Fruit fly (Drosophila melanogaster) whole organism, prepupa: ENCODE results near the gene Msp300.
A peak's percentile ranks its signal among the peaks of the same experiment; 100 is the strongest.

Experiments
- Blimp-1 ChIP-seq: fragments of 200-800 bp; sonication (Bioruptor generic); optimal IDR thresholded peaks from 3 replicates; lab custom pipeline; 2017; ENCODE audit warnings: missing biosample characterization, missing genetic modification characterization, mild to moderate bottlenecking, moderate library complexity, missing genetic modification reagents
- CG10631 ChIP-seq: fragments of 200-800 bp; sonication (Bioruptor generic); optimal IDR thresholded peaks from 2 replicates; lab custom pipeline; 2016; ENCODE audit warnings: missing biosample characterization, missing genetic modification characterization
- CG10669 ChIP-seq: fragments of 200-800 bp; sonication (Bioruptor generic); optimal IDR thresholded peaks from 3 replicates; lab custom pipeline; 2018; ENCODE audit warnings: missing biosample characterization, mild to moderate bottlenecking, missing genetic modification characterization, moderate library complexity
- CG11294 ChIP-seq: fragments of 200-800 bp; sonication (Bioruptor generic); IDR thresholded peaks from 2 replicates; pipeline ENCODE4 v1.3.6; 2022; ENCODE audit warnings: missing biosample characterization, missing genetic modification characterization
- CG11762 ChIP-seq: fragments of 200-800 bp; sonication (Bioruptor generic); optimal IDR thresholded peaks from 3 replicates; lab custom pipeline; 2016; ENCODE audit warnings: missing biosample characterization, missing genetic modification characterization; ENCODE audit not compliant: insufficient read depth
- CG1621 ChIP-seq: fragments of 200-800 bp; sonication (Bioruptor generic); optimal IDR thresholded peaks from 3 replicates; lab custom pipeline; 2018; ENCODE audit warnings: missing biosample characterization, mild to moderate bottlenecking, missing genetic modification characterization
- CG3032 ChIP-seq: fragments of 200-800 bp; optimal IDR thresholded peaks from 2 replicates; lab custom pipeline; 2019; ENCODE audit warnings: missing biosample characterization, mild to moderate bottlenecking, missing genetic modification characterization, moderate library complexity
- CG31627 ChIP-seq: fragments of 200-800 bp; sonication (Bioruptor generic); optimal IDR thresholded peaks from 3 replicates; lab custom pipeline; 2016; ENCODE audit warnings: missing biosample characterization, missing genetic modification characterization
- CG34406 ChIP-seq: fragments of 200-800 bp; sonication (Bioruptor generic); optimal IDR thresholded peaks from 3 replicates; lab custom pipeline; 2016; ENCODE audit warnings: missing biosample characterization, missing genetic modification characterization
- CG4318 ChIP-seq: fragments of 200-800 bp; sonication (Bioruptor generic); optimal IDR thresholded peaks from 3 replicates; lab custom pipeline; 2017; ENCODE audit warnings: missing biosample characterization, mild to moderate bottlenecking, missing genetic modification characterization
- CG6163 ChIP-seq: fragments of 200-800 bp; sonication (Bioruptor generic); IDR thresholded peaks from 3 replicates; pipeline ENCODE4 v1.3.6; 2022; ENCODE audit warnings: missing biosample characterization, missing genetic modification characterization
- CG6276 ChIP-seq: fragments of 200-800 bp; sonication (Bioruptor generic); optimal IDR thresholded peaks from 2 replicates; lab custom pipeline; 2017; ENCODE audit warnings: missing biosample characterization, mild to moderate bottlenecking, missing genetic modification characterization
- CG6792 ChIP-seq: fragments of 200-800 bp; sonication (Bioruptor generic); optimal IDR thresholded peaks from 3 replicates; lab custom pipeline; 2016; ENCODE audit warnings: missing biosample characterization, missing genetic modification characterization
- CG6808 ChIP-seq: fragments of 200-800 bp; sonication (Bioruptor generic); optimal IDR thresholded peaks from 3 replicates; lab custom pipeline; 2017; ENCODE audit warnings: missing biosample characterization, missing genetic modification characterization, mild to moderate bottlenecking, moderate library complexity, missing genetic modification reagents
- CG6854 ChIP-seq: fragments of 200-800 bp; sonication (Bioruptor generic); optimal IDR thresholded peaks from 2 replicates; lab custom pipeline; 2017; ENCODE audit warnings: missing biosample characterization, mild to moderate bottlenecking, missing genetic modification characterization
- CG7368 ChIP-seq: fragments of 200-800 bp; sonication (Bioruptor generic); optimal IDR thresholded peaks from 3 replicates; lab custom pipeline; 2016; ENCODE audit warnings: missing biosample characterization, missing genetic modification characterization
- CG8119 ChIP-seq: fragments of 200-800 bp; sonication (Bioruptor generic); IDR thresholded peaks from 3 replicates; pipeline ENCODE4 v1.3.6; 2022; ENCODE audit warnings: missing biosample characterization, missing genetic modification characterization
- CG8632 ChIP-seq: fragments of 200-800 bp; sonication (Bioruptor generic); optimal IDR thresholded peaks from 3 replicates; lab custom pipeline; 2016; ENCODE audit warnings: missing biosample characterization, missing genetic modification characterization
- CG9139 ChIP-seq: fragments of 200-800 bp; sonication (Bioruptor generic); optimal IDR thresholded peaks from 3 replicates; lab custom pipeline; 2017; ENCODE audit warnings: missing biosample characterization, mild to moderate bottlenecking, missing genetic modification characterization
- Eip75B ChIP-seq: fragments of 200-800 bp; sonication (Bioruptor generic); optimal IDR thresholded peaks from 3 replicates; lab custom pipeline; 2016; ENCODE audit warnings: missing biosample characterization, missing genetic modification characterization
- Eip78C ChIP-seq: fragments of 200-800 bp; sonication (Bioruptor generic); peaks from one replicate; lab custom pipeline; 2016; ENCODE audit warnings: missing biosample characterization, missing genetic modification characterization
- Ets96B ChIP-seq: fragments of 200-800 bp; optimal IDR thresholded peaks from 2 replicates; lab custom pipeline; 2019; ENCODE audit warnings: missing biosample characterization, mild to moderate bottlenecking, missing genetic modification characterization, moderate library complexity
- Gug ChIP-seq: fragments of 200-800 bp; sonication (Bioruptor generic); IDR thresholded peaks from 2 replicates; pipeline ENCODE4 v1.3.6; 2022; ENCODE audit warnings: missing biosample characterization, missing genetic modification characterization
- Hr38 ChIP-seq: sonication (Bioruptor generic); optimal IDR thresholded peaks from 2 replicates; lab custom pipeline; 2016; ENCODE audit warnings: missing biosample characterization, missing genetic modification characterization
- Lpt ChIP-seq: fragments of 200-800 bp; sonication (Bioruptor generic); optimal IDR thresholded peaks from 3 replicates; lab custom pipeline; 2016; ENCODE audit warnings: missing biosample characterization, missing genetic modification characterization
- Met ChIP-seq: fragments of 200-800 bp; sonication (Bioruptor generic); optimal IDR thresholded peaks from 3 replicates; lab custom pipeline; 2016; ENCODE audit warnings: missing biosample characterization, missing genetic modification characterization
- Sox102F ChIP-seq: fragments of 200-800 bp; sonication (Bioruptor generic); optimal IDR thresholded peaks from 2 replicates; lab custom pipeline; 2016; ENCODE audit warnings: missing biosample characterization, mild to moderate bottlenecking, missing genetic modification characterization
- Sox15 ChIP-seq: fragments of 200-800 bp; sonication (Bioruptor generic); optimal IDR thresholded peaks from 3 replicates; lab custom pipeline; 2016; ENCODE audit warnings: missing biosample characterization, missing genetic modification characterization
- achi ChIP-seq: fragments of 200-800 bp; sonication (Bioruptor generic); optimal IDR thresholded peaks from 3 replicates; lab custom pipeline; 2016; ENCODE audit warnings: missing biosample characterization, missing genetic modification characterization
- acj6 ChIP-seq: fragments of 200-800 bp; sonication (Bioruptor generic); optimal IDR thresholded peaks from 3 replicates; lab custom pipeline; 2016; ENCODE audit warnings: missing biosample characterization, missing genetic modification characterization
- cyc ChIP-seq: fragments of 200-800 bp; sonication (Bioruptor generic); optimal IDR thresholded peaks from 3 replicates; lab custom pipeline; 2016; ENCODE audit warnings: missing biosample characterization, missing genetic modification characterization
- dac ChIP-seq: fragments of 200-800 bp; sonication (Bioruptor generic); optimal IDR thresholded peaks from 2 replicates; lab custom pipeline; 2017; ENCODE audit warnings: missing biosample characterization, mild to moderate bottlenecking, missing genetic modification characterization
- dsx ChIP-seq: fragments of 200-800 bp; optimal IDR thresholded peaks from 3 replicates; lab custom pipeline; 2019; ENCODE audit warnings: missing biosample characterization, mild to moderate bottlenecking, missing genetic modification characterization, moderate library complexity; ENCODE audit not compliant: poor library complexity, severe bottlenecking
- eg ChIP-seq: fragments of 200-800 bp; sonication (Bioruptor generic); IDR thresholded peaks from 3 replicates; pipeline ENCODE4 v1.3.6; 2022; ENCODE audit warnings: missing biosample characterization, missing genetic modification characterization
- esn ChIP-seq: fragments of 200-800 bp; sonication (Bioruptor generic); optimal IDR thresholded peaks from 2 replicates; lab custom pipeline; 2016; ENCODE audit warnings: missing biosample characterization, mild to moderate bottlenecking, missing genetic modification characterization, moderate library complexity
- fd59A ChIP-seq: fragments of 200-800 bp; sonication (Bioruptor generic); optimal IDR thresholded peaks from 2 replicates; lab custom pipeline; 2017; ENCODE audit warnings: missing biosample characterization, mild to moderate bottlenecking, missing genetic modification characterization, missing genetic modification reagents
- fd85E ChIP-seq: fragments of 200-800 bp; sonication (Bioruptor generic); optimal IDR thresholded peaks from 3 replicates; lab custom pipeline; 2016; ENCODE audit warnings: missing biosample characterization, missing genetic modification characterization
- lz ChIP-seq: fragments of 200-800 bp; sonication (Bioruptor generic); optimal IDR thresholded peaks from 3 replicates; lab custom pipeline; 2016; ENCODE audit warnings: missing biosample characterization, missing genetic modification characterization
- net ChIP-seq: fragments of 200-800 bp; sonication (Bioruptor generic); optimal IDR thresholded peaks from 3 replicates; lab custom pipeline; 2016; ENCODE audit warnings: missing biosample characterization, missing genetic modification characterization
- pdm3 ChIP-seq: fragments of 200-800 bp; sonication (Bioruptor generic); optimal IDR thresholded peaks from 3 replicates; lab custom pipeline; 2016; ENCODE audit warnings: missing biosample characterization, missing genetic modification characterization
- salr ChIP-seq, 2 experiments: fragments of 200-800 bp; sonication (Bioruptor generic); optimal IDR thresholded peaks; 3 replicates each; lab custom pipeline; 2016 to 2018; ENCODE audit warnings: missing biosample characterization in 2 of 2, missing genetic modification characterization in 2 of 2, mild to moderate bottlenecking in 1 of 2
- spab ChIP-seq: fragments of 200-800 bp; sonication (Bioruptor generic); optimal IDR thresholded peaks from 2 replicates; lab custom pipeline; 2017; ENCODE audit warnings: missing biosample characterization, mild to moderate bottlenecking, missing genetic modification characterization, missing genetic modification reagents
- topi ChIP-seq: fragments of 200-800 bp; sonication (Bioruptor generic); optimal IDR thresholded peaks from 3 replicates; lab custom pipeline; 2016; ENCODE audit warnings: missing biosample characterization, missing genetic modification characterization
- vri ChIP-seq: fragments of 200-800 bp; sonication (Bioruptor generic); optimal IDR thresholded peaks from 3 replicates; lab custom pipeline; 2016; ENCODE audit warnings: missing biosample characterization, mild to moderate bottlenecking, missing genetic modification characterization

Msp300 gene

DNA sequence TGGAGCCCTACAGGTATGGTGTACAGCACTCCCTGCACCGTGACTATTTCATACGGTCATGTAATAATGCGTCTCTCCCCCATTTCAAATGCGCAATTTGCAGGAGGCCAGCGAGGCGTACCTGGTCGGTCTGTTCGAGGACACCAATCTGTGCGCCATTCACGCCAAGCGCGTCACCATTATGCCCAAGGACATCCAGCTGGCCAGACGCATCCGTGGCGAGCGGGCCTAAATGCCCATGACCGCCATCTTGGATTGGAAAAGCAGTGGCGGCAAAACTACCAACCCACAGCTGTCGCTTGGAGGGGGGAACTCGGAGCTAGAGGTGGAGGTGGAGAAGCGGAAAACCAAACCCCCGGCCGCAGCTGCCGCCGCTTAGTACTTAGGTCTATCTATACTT is 45.1 kb upstream of the Msp300 start:
- TF ChIP-seq Eip75B (GFP tag; lab: Kevin White, UChicago) (no peak), Met (GFP tag; lab: Kevin White, UChicago) (no peak), topi (no peak), CG10631 (GFP tag; lab: Kevin White, UChicago) (no peak), net (no peak), achi (GFP tag; lab: Kevin White, UChicago) (no peak), pdm3 (GFP tag; lab: Kevin White, UChicago) (no peak), CG11762 (GFP tag; lab: Kevin White, UChicago) (no peak), CG6163 (GFP tag; lab: Robert Waterston, UW) (no peak), Gug (no peak), Sox15 (no peak), fd85E (GFP tag; lab: Kevin White, UChicago) (no peak), CG34406 (GFP tag; lab: Kevin White, UChicago) (no peak), CG7368 (GFP tag; lab: Kevin White, UChicago) (no peak)

DNA sequence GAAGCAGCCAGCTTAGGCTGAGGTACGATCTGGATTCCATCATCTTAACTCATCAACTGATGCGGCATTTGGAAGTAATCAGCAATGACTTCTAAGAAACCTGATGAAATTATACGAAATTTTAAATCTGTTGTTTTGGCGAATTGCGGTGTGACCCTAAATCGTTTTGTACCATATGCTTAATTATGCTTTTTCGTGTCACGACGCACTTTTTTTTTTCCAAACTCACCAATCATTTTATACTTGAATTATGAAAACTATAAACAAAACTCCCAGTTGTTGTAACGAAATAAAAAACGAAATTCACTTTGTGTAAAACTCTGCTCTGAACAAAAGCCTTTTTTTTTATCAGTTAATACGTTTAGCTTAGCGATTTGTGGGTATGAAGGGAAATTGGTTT is 42.6 kb upstream of the Msp300 start, which contains the start of gene Nepl3:
TSS of gene Nepl3 (minus strand) at position 155 of the 400 bp plus-strand sequence.
- TF ChIP-seq Hr38 (GFP tag; lab: Kevin White, UChicago) (no peak), CG10669 (no peak), vri (no peak), dsx (no peak), CG6792 (GFP tag; lab: Kevin White, UChicago) (no peak), Eip78C (GFP tag; lab: Kevin White, UChicago) (peak; percentile 24), spab (GFP tag; lab: Kevin White, UChicago) (no peak), Lpt (no peak), CG6163 (GFP tag; lab: Robert Waterston, UW) (no peak)

- TF ChIP-seq CG6792 (GFP tag; lab: Kevin White, UChicago), result peak; percentile 48
- TF ChIP-seq CG4318, result no peak
- TF ChIP-seq eg (GFP tag; lab: Robert Waterston, UW), result peak; percentile 36; the same call in 1 of the 3 replicates
- TF ChIP-seq Hr38 (GFP tag; lab: Kevin White, UChicago), result no peak
- peak; percentile 45 for TF ChIP-seq dsx
- peak; percentile 66 for TF ChIP-seq lz (GFP tag; lab: Kevin White, UChicago)
- TF ChIP-seq CG6276 (GFP tag; lab: Kevin White, UChicago), result no peak
- no peak for TF ChIP-seq Sox102F
- TF ChIP-seq Sox15, result peak; percentile 19
- peak; percentile 89 for TF ChIP-seq Eip78C (GFP tag; lab: Kevin White, UChicago)
- no peak for TF ChIP-seq CG6163 (GFP tag; lab: Robert Waterston, UW)
- no peak for TF ChIP-seq vri
- no peak for TF ChIP-seq fd85E (GFP tag; lab: Kevin White, UChicago)
- TF ChIP-seq Met (GFP tag; lab: Kevin White, UChicago), result no peak
- TF ChIP-seq net, result peak; percentile 37
- TF ChIP-seq Eip75B (GFP tag; lab: Kevin White, UChicago), result peak; percentile 53
- no peak for TF ChIP-seq CG6854
- TF ChIP-seq topi, result peak; percentile 55
- TF ChIP-seq CG11294 (GFP tag; lab: Robert Waterston, UW), result no peak
- peak; percentile 54 for TF ChIP-seq CG3032 (tag; lab: Kevin White, UChicago)
- TF ChIP-seq achi (GFP tag; lab: Kevin White, UChicago), result peak; percentile 48
- peak; percentile 51 for TF ChIP-seq Ets96B (tag; lab: Kevin White, UChicago)
- TF ChIP-seq CG10669, result no peak
- no peak for TF ChIP-seq dac (GFP tag; lab: Kevin White, UChicago)
- TF ChIP-seq CG8632, result peak; percentile 46
- no peak for TF ChIP-seq Lpt
- no peak for TF ChIP-seq salr (GFP tag; optimal IDR thresholded peaks at IDR 0.05; lab: Kevin White, UChicago)
- peak; percentile 68 for TF ChIP-seq esn (GFP tag; lab: Kevin White, UChicago)
- TF ChIP-seq CG31627 (GFP tag; lab: Kevin White, UChicago), result peak; percentile 35
- TF ChIP-seq Blimp-1, result no peak
- TF ChIP-seq acj6 (GFP tag; lab: Kevin White, UChicago), result peak; percentile 61
- peak; percentile 65 for TF ChIP-seq CG10631 (GFP tag; lab: Kevin White, UChicago)
- peak; percentile 38 for TF ChIP-seq cyc (GFP tag; lab: Kevin White, UChicago)
- TF ChIP-seq CG9139, result no peak
- no peak for TF ChIP-seq CG1621 (tag; lab: Kevin White, UChicago)
- TF ChIP-seq CG11762 (GFP tag; lab: Kevin White, UChicago), result no peak
- peak; percentile 21 for TF ChIP-seq fd59A (GFP tag; lab: Kevin White, UChicago)
- TF ChIP-seq pdm3 (GFP tag; lab: Kevin White, UChicago), result no peak
- no peak for TF ChIP-seq CG6808 (GFP tag; lab: Kevin White, UChicago)
- no peak for TF ChIP-seq CG8119 (GFP tag; lab: Robert Waterston, UW)
Observed at dm6 chr2L:5059645-5060254, 40.9 kb upstream of the Msp300 start, which contains the start of gene Rpn11. Gene Rpn11 (minus strand): TSS chr2L:5059790.
